Fruit fly (Drosophila melanogaster): ENCODE data around the gene pyd.

DNA sequence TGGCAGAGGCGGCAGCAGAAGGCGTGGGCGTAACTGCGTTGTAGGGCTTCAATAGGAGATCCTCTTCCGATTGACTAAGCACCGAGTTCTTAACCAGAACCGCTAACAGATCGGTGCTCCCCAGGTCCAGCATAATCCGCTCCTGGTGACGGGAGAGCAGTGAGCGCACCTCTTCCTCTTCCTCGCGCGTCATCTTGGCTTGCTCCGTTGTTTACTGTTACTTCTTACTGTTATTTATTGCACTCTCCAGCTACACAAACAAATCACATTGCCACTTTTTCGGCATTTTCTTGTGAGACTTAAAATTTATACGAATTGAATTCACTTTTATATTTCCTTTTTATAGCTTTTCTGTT is 654 bp downstream of the pyd start:
- TF ChIP-seq ttk (optimal IDR thresholded peaks at IDR 0.05) (no peak), h (optimal IDR thresholded peaks at IDR 0.05) (no peak), Myc (optimal IDR thresholded peaks at IDR 0.05) (no peak), psq (optimal IDR thresholded peaks at IDR 0.05) (no peak)

All from Kc167 (cell line).